Worm (Caenorhabditis elegans) whole organism, L1 larva: ENCODE results near the gene nop-1.

Experiments used
- ama-1 ChIP-seq: fragments of 150-350 bp; optimal IDR thresholded peaks from 2 replicates; lab custom pipeline; 2014
- egl-27 ChIP-seq, 2 experiments: fragments of 150-350 bp in 1 of 2; sonication (generic microtip); optimal IDR thresholded peaks; 3 replicates each; lab custom pipeline; 2017 to 2018; ENCODE audit warnings: missing biosample characterization in 2 of 2, missing genetic modification characterization in 2 of 2, missing genetic modification reagents in 2 of 2
- elt-3 ChIP-seq, 6 experiments: fragments of 150-350 bp in 1 of 6; sonication (generic microtip); optimal IDR thresholded peaks; 2 replicates each; lab custom pipeline; 2017 to 2018; ENCODE audit warnings: missing biosample characterization in 6 of 6, missing genetic modification characterization in 6 of 6, inconsistent platforms in 1 of 6
- irx-1 ChIP-seq: sonication (generic microtip); optimal IDR thresholded peaks from 2 replicates; lab custom pipeline; 2016; ENCODE audit warnings: missing genetic modification characterization, missing compliant biosample characterization
- jun-1 ChIP-seq: fragments of 150-350 bp; optimal IDR thresholded peaks from 2 replicates; lab custom pipeline; 2014; ENCODE audit warnings: missing biosample characterization, missing genetic modification reagents, missing genetic modification characterization
- mdl-1 ChIP-seq, 2 experiments: fragments of 150-350 bp; optimal IDR thresholded peaks; 2 replicates each; lab custom pipeline; 2014 to 2017; ENCODE audit warnings: missing biosample characterization in 2 of 2, missing genetic modification characterization in 2 of 2, inconsistent platforms in 1 of 2
- nhr-19 ChIP-seq: fragments of 200-800 bp; sonication (Bioruptor generic); conservative IDR thresholded peaks from 2 replicates; pipeline ENCODE4 v1.3.6; 2022; ENCODE audit warnings: missing genetic modification characterization, missing compliant biosample characterization
- pqm-1 ChIP-seq: sonication (generic microtip); optimal IDR thresholded peaks from 3 replicates; lab custom pipeline; 2017; ENCODE audit warnings: missing biosample characterization, missing genetic modification characterization
- unc-130 ChIP-seq: fragments of 150-350 bp; optimal IDR thresholded peaks from 2 replicates; lab custom pipeline; 2017; ENCODE audit warnings: missing biosample characterization, missing genetic modification characterization, inconsistent platforms

DNA sequence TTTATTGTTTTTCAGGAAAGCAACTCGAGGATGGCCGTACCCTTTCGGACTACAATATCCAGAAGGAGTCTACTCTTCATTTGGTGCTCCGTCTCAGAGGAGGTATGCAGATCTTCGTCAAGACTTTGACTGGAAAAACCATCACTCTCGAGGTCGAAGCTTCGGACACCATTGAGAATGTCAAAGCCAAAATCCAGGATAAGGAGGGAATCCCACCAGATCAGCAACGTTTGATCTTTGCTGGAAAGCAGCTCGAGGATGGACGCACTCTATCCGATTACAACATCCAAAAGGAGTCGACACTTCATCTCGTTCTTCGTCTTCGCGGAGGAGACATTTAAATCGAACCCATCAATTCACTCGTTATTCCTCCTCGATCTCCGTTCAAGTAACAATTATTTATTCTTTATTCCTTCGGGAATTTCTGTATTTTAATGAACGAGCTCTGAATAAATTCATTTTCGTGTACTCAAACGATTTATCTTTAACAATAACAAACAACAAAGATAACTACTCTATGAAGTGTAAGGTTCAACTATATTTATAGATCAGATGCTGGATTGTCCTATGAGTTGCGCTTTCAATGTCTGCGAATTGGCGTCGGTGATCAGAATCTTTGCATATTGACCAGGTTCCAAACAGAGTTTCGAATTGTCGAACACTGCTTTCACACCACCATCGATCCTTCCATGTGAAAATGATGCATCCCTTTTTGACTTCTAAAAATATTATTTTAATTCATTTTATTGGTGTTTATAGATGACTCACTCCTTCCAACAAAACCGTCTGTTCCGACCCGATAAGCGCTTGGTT lies 14.9 kb upstream of the nop-1 start:
- TF ChIP-seq egl-27 (tag; optimal IDR thresholded peaks at IDR 0.05; lab: Kevin White, UChicago) (no peak), jun-1 (tag; lab: Kevin White, UChicago) (no peak), elt-3 (tag; optimal IDR thresholded peaks at IDR 0.05; lab: Kevin White, UChicago) (no peak), mdl-1 (tag; optimal IDR thresholded peaks at IDR 0.05; lab: Kevin White, UChicago) (no peak), ama-1 (lab: Kevin White, UChicago) (peak; percentile 93), nhr-19 (GFP tag; lab: Robert Waterston, UW) (no peak), pqm-1 (tag; lab: Kevin White, UChicago) (no peak), irx-1 (tag; lab: Kevin White, UChicago) (no peak), unc-130 (tag; lab: Kevin White, UChicago) (no peak)
